Fruit fly (Drosophila melanogaster) whole organism, larva: ENCODE results near the gene CG13108.

ENCODE experiments used
- noc ChIP-seq: fragments of 200-800 bp; sonication (Bioruptor generic); optimal IDR thresholded peaks from 3 replicates; lab custom pipeline; 2019; ENCODE audit warnings: missing biosample characterization, mild to moderate bottlenecking, missing genetic modification characterization, moderate library complexity

The CG13108 gene

DNA sequence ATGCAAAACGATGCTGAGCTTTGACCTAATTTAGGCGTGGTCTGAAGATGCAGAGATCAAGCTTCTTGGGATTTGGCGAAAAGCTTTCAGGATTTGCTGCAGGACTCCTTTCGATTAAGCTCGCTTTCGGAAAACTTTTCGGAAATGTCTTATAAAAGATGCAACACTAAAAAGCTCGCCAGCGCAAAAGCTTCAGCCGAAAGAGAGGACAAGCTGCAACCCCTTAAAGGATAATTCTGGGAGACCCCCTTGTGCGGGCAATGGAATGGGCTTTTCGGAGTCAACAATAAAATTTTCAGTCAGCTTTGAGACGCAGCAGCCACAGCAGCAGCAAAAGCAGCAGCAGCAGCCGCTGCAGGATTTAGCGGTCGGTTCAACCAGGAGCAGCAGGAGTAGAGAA lies at the start of gene CG13108:
CG13108 (plus strand) TSS at position 301 of the 400 bp plus-strand sequence.
- TF ChIP-seq noc: no peak

dm6 chr2L:9120475-9121309 lies 43.3 kb upstream of the CG13108 start:
- no peak for TF ChIP-seq noc

dm6 chr2L:9122371-9122770 lies 41.7 kb upstream of the CG13108 start:
- TF ChIP-seq noc: no peak

DNA sequence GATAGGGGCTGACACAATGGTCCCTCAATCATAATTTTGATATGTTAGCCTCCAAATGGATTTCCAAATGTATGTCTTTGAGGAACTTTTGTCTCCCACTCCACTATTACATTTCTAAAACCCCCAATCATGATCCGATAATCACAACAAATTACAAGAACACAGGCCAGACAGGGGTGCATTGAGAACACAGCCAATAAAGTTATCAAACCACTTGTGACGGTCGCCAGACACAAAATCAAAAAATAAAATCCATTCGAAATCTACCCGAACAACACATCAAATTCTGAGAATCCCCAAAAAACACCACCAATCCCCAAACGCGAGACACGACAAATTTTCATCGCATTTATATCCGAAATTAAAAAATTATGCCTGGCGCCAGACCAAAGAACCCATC lies 40.3 kb upstream of the CG13108 start:
- no peak for TF ChIP-seq noc

DNA sequence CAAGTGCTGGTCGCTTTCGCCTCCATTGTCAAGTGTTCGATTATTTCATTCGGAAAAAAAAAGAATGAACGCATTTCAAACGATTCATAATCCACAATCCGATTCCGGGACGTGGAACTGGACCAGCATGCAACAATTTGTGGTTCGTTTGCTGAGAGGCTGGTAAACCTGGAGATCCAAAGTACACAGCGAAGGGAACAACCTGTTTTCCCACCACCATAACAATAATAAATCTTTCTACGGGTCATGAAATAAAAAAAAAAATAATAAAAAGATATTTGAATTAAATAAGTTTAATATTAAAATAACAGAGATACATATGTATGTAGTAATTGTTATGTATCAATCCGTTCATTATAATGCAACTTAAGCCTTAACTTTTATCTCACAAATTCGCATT lies 39.6 kb upstream of the CG13108 start:
- TF ChIP-seq noc: no peak

DNA sequence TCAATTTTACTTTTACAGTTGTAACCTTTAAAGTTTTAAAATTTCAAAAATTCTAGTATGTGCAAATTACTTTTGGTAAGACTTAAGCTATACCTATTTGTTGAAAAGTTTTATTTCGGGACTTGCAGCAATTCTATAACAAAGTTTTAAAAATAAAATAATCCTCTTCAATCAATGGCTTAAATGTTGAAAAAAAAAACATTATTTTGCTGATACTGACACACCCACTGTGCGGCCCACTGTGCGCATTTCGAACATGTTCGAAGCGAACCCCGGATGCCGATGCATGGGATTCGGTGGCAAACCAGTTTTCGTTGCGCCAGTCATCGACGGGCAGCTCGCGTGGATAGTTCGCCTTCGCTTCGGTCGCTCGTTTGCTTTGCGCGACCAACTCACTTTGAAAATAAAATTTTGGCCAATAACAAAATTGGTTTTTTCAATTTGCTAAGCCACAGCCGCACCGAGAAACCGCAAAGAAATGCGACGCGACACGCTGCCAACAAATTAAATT lies 38.6 kb upstream of the CG13108 start, which contains the start of gene CG32982:
CG32982 (plus strand) TSS at position 320 of the 511 bp plus-strand sequence.
- TF ChIP-seq noc: peak; percentile 72

DNA sequence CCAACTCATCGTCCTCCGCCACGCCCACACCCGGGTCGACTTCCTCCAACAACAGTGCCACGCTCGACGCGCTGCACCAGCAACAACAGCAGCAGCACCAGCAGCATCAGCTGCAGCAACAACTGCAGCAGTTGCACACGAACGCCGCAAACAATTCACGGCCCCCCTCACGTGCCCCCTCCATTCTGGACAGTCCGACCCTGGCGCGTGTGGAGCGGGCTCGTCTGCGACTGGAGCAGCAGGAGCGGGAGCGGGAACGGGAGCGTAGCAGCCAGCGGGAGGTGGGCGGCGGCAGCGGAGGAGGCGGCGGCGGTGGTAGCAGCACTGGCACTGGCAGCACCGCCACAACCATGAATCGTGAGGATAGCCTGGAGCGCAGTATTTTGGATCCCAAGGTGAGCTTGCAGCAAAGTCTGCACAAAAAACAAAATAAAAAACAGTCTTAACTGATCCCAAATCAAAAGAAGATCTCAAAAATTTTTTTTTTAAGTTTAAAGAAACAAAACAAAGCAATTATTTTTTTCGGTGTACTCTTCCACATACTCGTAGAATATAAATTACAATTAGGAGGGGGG lies 36.9 kb upstream of the CG13108 start:
- TF ChIP-seq noc: no peak

DNA sequence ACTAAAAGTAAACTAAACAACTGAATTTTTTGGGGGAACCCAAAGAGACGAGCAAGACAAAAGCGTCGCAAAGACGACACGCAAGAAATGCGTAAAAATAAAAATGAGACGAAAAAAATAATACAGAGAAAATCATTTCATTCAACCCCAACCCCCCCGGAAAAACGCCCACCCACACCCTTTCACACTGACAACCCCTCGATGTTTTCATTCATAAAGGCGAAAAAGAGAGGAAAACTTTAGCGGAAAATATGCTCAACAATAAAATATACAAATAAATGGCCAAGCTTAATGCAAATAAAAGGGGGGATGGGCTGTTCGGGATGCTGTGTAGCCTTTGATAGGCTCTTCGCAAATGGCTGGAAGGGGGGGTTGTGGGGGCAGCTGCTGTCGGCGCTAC lies 33.1 kb upstream of the CG13108 start:
- no peak for TF ChIP-seq noc

DNA sequence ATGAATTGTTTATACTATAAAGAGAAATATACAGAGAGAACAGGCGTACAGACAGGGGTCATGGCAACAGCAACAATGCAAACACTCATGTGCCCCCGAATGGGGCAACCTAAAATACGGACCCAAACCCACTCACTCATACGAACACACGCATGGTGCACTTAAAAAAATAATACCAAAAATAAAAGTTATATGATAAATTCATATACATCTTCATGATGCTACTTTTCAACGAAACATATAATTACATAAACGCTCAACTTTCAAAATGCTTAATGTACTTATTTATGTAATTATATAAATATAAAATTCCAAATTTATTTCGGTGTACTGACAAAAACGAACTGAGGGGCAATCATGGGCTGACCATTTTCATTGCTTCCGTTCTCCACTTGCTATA lies 30.9 kb upstream of the CG13108 start:
- TF ChIP-seq noc: no peak

- peak; percentile 38 for TF ChIP-seq noc
These were observed 29.8 kb upstream of the CG13108 start for dm6 chr2L:9134209-9134608.

dm6 chr2L:9134940-9135339 lies 29.1 kb upstream of the CG13108 start:
- TF ChIP-seq noc: no peak

dm6 chr2L:9136712-9137111 lies 27.3 kb upstream of the CG13108 start:
- TF ChIP-seq noc: no peak

- no peak for TF ChIP-seq noc
These were observed 23.0 kb upstream of the CG13108 start for dm6 chr2L:9140945-9141440.

DNA sequence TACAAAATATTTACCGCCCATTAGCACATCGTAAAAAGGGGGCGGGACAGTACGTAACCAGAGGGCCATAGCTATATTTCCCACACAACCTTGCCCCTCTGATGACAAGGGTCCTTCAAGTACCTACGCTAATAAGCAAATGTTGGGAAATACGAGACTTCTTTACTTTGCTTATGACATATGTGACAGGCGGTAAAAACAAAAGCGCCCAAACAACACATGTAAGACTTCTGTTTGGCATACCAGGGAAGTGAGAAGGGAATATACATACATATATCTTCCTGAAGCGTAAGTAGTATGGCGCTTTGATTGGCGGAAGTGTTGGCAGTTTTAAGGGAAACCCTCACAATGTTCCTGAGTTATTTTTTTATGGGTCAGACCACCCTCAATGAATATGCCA lies 18.3 kb upstream of the CG13108 start:
- no peak for TF ChIP-seq noc

DNA sequence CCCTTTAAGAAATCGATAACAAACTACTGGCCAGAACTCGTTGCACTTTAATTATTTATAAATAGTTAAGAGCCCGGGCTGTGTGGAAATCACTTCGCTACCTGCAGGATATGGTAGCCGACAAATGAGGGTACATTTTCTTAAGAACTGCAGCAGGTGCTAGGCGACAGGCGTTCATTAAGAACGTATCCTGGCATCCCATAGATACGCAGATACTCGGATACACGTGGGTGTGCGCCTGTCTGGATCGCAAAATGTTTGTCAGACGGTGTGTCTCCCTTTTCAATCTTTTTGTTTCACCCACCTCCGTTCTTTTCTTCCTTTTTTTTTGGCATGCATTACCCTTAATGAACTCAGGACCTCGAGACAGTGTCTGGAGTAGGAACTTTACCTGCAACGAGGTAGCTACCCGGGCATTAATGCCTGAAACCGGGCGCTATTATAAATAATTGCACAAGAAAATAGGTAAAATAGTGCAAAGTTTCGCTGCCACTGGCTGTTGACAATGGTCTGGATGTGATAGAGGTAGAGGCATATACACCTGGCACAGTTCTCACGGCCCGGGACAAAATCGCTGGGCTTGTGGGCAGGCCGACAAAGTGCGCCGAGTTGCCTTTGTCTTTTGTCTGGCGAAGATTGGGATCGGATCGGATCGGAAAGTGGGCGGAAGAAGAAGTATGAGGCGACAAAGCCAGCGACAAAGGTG lies 17.6 kb upstream of the CG13108 start:
- TF ChIP-seq noc: no peak

DNA sequence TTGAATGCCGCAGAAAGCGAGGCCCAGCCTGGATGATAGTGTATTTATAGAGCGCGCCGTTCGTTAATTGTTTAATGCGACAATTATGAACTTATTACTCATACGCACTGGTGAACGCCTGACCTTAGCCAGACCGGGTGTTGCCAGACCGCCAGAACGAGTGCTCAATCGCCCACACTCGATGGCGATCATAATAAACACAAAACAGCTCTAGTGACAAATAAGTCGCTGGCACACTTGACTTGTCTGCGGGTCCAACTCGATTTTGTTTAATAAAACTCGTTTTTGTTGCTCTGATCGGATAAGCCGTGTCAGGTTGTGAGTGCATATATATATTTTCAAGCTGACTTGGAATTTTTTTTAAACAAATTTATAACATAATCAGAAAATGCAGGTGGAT lies 15.9 kb upstream of the CG13108 start:
- TF ChIP-seq noc: no peak

- no peak for TF ChIP-seq noc
These were observed 14.6 kb upstream of the CG13108 start for dm6 chr2L:9149426-9149825.
